Worm (Caenorhabditis elegans): ENCODE measurements around the gene D1005.5.

DNA sequence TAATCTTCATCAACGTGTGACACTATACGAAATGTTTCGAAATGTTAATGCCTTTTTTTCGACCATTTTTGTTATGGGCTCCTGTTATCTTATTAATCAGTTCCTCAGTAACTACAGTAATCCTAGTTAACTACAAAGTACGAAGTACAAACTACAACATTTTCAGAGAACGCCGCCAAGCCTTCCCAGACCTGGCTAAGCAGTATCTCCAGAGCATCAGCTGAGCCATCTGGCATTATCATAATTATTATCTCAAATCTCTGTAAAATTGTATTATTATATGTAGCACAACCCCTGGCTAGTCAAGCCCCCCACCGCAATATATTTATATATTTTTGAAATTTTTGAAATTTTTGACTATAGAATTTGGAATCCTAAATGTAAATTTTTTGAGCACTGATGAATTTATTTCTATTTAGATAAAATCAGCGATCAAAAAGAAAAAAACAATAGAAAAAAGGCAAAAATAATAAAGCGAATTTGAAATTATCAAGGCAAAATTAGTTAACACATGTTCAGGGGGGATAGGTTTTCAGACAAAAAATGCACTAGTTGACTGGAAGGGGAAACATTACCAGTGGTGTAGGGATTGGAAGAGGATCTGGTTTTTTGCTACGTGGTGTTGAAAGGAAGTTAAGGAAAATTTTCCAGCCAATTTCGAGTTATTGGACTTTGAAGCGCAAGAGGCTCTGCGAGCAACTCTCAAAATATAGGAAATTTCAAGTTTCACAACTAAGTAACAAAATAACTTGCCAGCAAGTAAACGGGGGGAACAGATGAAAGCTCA, 20.8 kb downstream of the D1005.5 start:
- TF ChIP-seq nhr-41 (GFP tag; IDR thresholded peaks at IDR 0.05) = no peak
- TF ChIP-seq nhr-25 (tag; optimal IDR thresholded peaks at IDR 0.05; ENCODE audit: borderline replicate concordance, insufficient read depth) = no peak
- TF ChIP-seq ceh-82 (tag; optimal IDR thresholded peaks at IDR 0.05) = no peak
- no peak for TF ChIP-seq pqm-1 (tag; optimal IDR thresholded peaks at IDR 0.05)
- TF ChIP-seq mxl-2 (GFP tag; conservative IDR thresholded peaks at IDR 0.05) = no peak
- TF ChIP-seq lin-39 (tag; optimal IDR thresholded peaks at IDR 0.05) = no peak

Measured in whole organism, L4 larva.